Worm (Caenorhabditis elegans) whole organism, early embryonic: ENCODE results near the gene fat-6.

Experiments
- B0310.2 ChIP-seq: sonication (generic microtip); optimal IDR thresholded peaks from 2 replicates; lab custom pipeline; 2016; ENCODE audit warnings: mild to moderate bottlenecking, missing genetic modification characterization, missing compliant biosample characterization
- F13C5.2 ChIP-seq: sonication (generic microtip); optimal IDR thresholded peaks from 2 replicates; lab custom pipeline; 2017; ENCODE audit warnings: mild to moderate bottlenecking, missing genetic modification characterization, inconsistent platforms, missing compliant biosample characterization
- ama-1 ChIP-seq: fragments of 150-350 bp; optimal IDR thresholded peaks from 2 replicates; lab custom pipeline; 2014
- ceh-13 ChIP-seq: fragments of 200-800 bp; sonication (Bioruptor generic); optimal IDR thresholded peaks from 2 replicates; lab custom pipeline; 2018; ENCODE audit warnings: mild to moderate bottlenecking, missing genetic modification characterization, missing compliant biosample characterization
- ets-7 ChIP-seq: sonication (generic microtip); optimal IDR thresholded peaks from 2 replicates; lab custom pipeline; 2016; ENCODE audit warnings: missing genotype, missing genetic modification characterization, missing compliant biosample characterization
- flt-1 ChIP-seq: fragments of 200-800 bp; sonication (Bioruptor generic); IDR thresholded peaks from 2 replicates; pipeline ENCODE4 v1.3.6; 2022; ENCODE audit warnings: missing genetic modification characterization, missing compliant biosample characterization
- hnd-1 ChIP-seq: sonication (generic microtip); optimal IDR thresholded peaks from 2 replicates; lab custom pipeline; 2016; ENCODE audit warnings: missing genetic modification characterization, missing compliant biosample characterization
- sea-1 ChIP-seq: fragments of 200-800 bp; sonication (Bioruptor generic); conservative IDR thresholded peaks from 2 replicates; pipeline ENCODE4 v1.3.6; 2022; ENCODE audit warnings: missing genetic modification characterization, missing compliant biosample characterization
- tbx-37 ChIP-seq: fragments of 200-800 bp; sonication (Bioruptor generic); conservative IDR thresholded peaks from 2 replicates; pipeline ENCODE4 v1.3.6; 2022; ENCODE audit warnings: missing genetic modification reagents, missing genetic modification characterization, missing compliant biosample characterization
- tra-4 ChIP-seq: sonication (generic microtip); optimal IDR thresholded peaks from 2 replicates; lab custom pipeline; 2017; ENCODE audit warnings: missing genetic modification characterization, missing compliant biosample characterization

DNA sequence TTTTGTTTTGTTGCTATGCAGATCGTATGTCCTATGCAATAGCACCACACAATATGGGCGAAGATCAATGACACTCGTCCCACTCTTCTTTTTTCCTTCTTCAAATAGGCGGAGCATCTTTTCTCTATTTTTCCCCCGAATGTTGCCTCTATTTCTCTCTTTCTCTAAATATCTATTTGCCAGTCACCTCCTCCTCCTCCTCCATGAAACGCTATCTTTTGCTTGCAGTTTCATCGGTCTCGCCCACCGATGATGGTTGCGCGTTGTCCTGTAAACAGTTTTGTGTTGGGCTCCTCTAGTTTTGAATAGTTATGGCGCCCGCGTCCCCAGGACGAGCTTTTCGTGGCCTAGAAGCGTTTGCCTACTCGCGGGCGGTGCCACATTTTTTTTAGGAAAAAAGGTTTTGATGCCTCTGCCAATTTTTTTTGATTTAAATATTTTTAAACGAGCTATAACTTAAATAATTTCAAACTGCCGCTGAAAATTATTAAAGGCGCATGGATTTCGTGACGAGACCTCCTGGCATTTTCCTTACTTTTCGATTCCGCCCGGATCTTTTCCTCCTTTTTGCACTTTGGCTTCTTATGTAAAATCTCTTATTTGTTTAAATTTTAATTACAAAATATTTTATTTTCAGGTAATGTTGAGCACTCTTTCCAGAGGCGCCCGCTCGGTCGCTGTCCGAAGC, 37.3 kb upstream of the fat-6 start, which contains the start of gene gdh-1:
- TF ChIP-seq sea-1 (GFP tag; lab: Robert Waterston, UW) (no peak), hnd-1 (tag; lab: Kevin White, UChicago) (no peak), ama-1 (lab: Kevin White, UChicago) (no peak), tra-4 (tag; lab: Kevin White, UChicago) (no peak), F13C5.2 (tag; lab: Kevin White, UChicago) (no peak), B0310.2 (tag; lab: Kevin White, UChicago) (no peak), ceh-13 (no peak), tbx-37 (GFP tag; lab: Robert Waterston, UW) (no peak), flt-1 (no peak), ets-7 (tag; lab: Kevin White, UChicago) (no peak)
